In the genomic region with DNA sequence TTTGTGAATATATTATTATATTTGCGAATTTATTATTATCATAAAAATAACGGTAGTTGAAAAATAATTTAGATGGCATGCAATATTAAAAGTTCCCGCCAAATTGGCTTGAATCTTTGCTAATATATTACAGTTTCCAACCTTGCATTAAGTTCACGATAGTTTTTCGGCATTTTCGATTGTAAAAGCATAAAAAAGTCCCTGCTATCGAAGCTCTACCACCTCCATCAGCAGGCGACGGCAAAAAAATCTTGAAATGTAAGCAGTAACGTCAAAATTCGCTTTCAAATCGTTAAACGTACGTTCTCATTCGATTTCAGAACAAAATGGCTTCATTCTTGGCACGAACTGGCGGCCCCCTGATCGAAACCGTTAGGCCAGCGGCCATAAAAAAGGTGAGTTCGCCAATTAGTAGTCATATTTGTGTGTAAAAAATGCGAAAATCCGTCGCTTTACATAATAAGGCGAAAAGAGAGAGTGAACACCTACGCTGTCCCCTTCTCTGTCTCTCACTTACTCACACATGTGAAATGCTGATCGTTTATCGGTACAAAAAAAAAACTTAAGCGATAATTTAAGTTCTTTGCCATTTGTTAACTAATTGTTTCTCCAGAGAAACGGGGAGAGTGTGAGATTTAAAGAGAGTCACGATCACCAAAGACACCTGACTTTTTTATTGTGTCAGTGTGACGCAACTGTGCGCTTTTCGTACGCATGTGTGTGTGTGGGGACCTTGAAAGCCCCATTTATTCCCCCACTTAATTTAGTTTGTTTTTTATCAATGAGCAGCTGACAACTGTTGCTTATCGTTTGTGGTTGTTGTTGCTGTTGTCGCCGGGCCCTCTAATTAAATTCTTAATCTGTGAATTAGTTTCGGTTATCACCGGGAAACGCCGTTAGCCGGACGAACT, we compare ENCODE assay signal across 1 fruit fly cellular context.
TF ChIP-seq lines count a peak whose summit lies in the region.

Gene ScsbetaA, plus strand, starts transcription at position 231 of the 911 bp plus-strand sequence.

TF ChIP-seq in whole organism, embryonic, 481 proteins besides CTCF, POLR2A, EP300 and RAD21 (continued from another document):
- TF ChIP-seq bowl (GFP tag; IDR thresholded peaks at IDR 0.05; lab: Robert Waterston, UW) (no peak), CG10366 (GFP tag; IDR thresholded peaks at IDR 0.05; lab: Robert Waterston, UW) (no peak), Aef1 (GFP tag; IDR thresholded peaks at IDR 0.05; lab: Robert Waterston, UW) (no peak), jigr1 (GFP tag; IDR thresholded peaks at IDR 0.05; lab: Robert Waterston, UW) (no peak), CG31224 (GFP tag; IDR thresholded peaks at IDR 0.05; lab: Robert Waterston, UW) (no peak), slbo (GFP tag; IDR thresholded peaks at IDR 0.05; lab: Robert Waterston, UW) (peak; percentile 21; the same call in 1 of the 2 replicates), grn (GFP tag; optimal IDR thresholded peaks at IDR 0.05; lab: Kevin White, UChicago) (peak; percentile 67), crp (GFP tag; optimal IDR thresholded peaks at IDR 0.05; lab: Kevin White, UChicago) (peak in 1 of 2 experiments; percentile 14), Atf3 (GFP tag; optimal IDR thresholded peaks at IDR 0.05; lab: Kevin White, UChicago) (no peak), Gsc (GFP tag; IDR thresholded peaks at IDR 0.05; lab: Robert Waterston, UW) (no peak), sna (GFP tag; IDR thresholded peaks at IDR 0.05; lab: Robert Waterston, UW; ENCODE audit: partially characterized antibody) (peak; percentile 65; the same call in 1 of the 2 replicates), CG11093 (GFP tag; IDR thresholded peaks at IDR 0.05; lab: Robert Waterston, UW) (no peak), CG6272 (GFP tag; IDR thresholded peaks at IDR 0.05; lab: Robert Waterston, UW) (peak; percentile 42; the same call in 1 of the 2 replicates), CG6654 (GFP tag; optimal IDR thresholded peaks at IDR 0.05; lab: Kevin White, UChicago) (no peak), D19A (tag; optimal IDR thresholded peaks at IDR 0.05; lab: Kevin White, UChicago) (no peak), HmgZ (tag; optimal IDR thresholded peaks at IDR 0.05; lab: Kevin White, UChicago) (peak; percentile 71), ac (GFP tag; optimal IDR thresholded peaks at IDR 0.05; lab: Kevin White, UChicago) (no peak), eve (GFP tag; optimal IDR thresholded peaks at IDR 0.05; lab: Kevin White, UChicago) (no peak), knrl (GFP tag; IDR thresholded peaks at IDR 0.05; lab: Robert Waterston, UW; ENCODE audit: partially characterized antibody) (peak; percentile 83), CG4282 (GFP tag; optimal IDR thresholded peaks at IDR 0.05; lab: Kevin White, UChicago) (no peak), hb (GFP tag; IDR thresholded peaks at IDR 0.05; lab: Robert Waterston, UW; ENCODE audit: partially characterized antibody) (peak; percentile 76; the same call in 2 of the 3 replicates), Sox100B (GFP tag; optimal IDR thresholded peaks at IDR 0.05; lab: Kevin White, UChicago) (no peak), sob (GFP tag; IDR thresholded peaks at IDR 0.05; lab: Robert Waterston, UW) (peak; percentile 37; the same call in 1 of the 2 replicates), Hand (GFP tag; optimal IDR thresholded peaks at IDR 0.05; lab: Kevin White, UChicago) (no peak), ci (GFP tag; IDR thresholded peaks at IDR 0.05; lab: Robert Waterston, UW) (no peak), CG3847 (GFP tag; IDR thresholded peaks at IDR 0.05; lab: Robert Waterston, UW) (no peak), yki (optimal IDR thresholded peaks at IDR 0.05; lab: Kevin White, UChicago) (no peak), insv (GFP tag; optimal IDR thresholded peaks at IDR 0.05; lab: Kevin White, UChicago) (no peak), CG7987 (GFP tag; optimal IDR thresholded peaks at IDR 0.05; lab: Kevin White, UChicago) (no peak)
